Worm (Caenorhabditis elegans): Measurements from ENCODE around the gene C25E10.5.
A peak's percentile ranks its signal among the peaks of the same experiment; 100 is the strongest.

C25E10.5 gene

DNA sequence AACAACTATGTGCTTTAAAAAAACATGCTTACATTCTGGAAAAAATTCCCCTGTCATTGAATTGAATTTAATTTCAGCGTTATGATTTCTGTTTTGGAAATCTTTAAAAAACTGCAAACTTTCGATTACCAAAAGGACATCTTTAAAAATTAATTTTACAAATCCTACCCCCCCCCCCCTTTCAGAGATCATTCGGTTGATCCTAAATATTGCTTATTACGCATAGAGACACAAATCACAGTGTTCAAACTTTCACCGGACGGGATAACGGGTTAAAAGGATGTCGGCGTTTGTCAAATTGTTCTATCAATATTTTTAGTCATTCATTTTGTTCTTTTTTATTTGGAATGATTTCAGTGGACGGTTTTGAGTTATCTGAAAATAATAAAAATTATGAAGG, 2.9 kb downstream of the C25E10.5 start, which contains the start of gene C25E10.4:
Gene C25E10.4, plus strand, starts transcription at position 301 of the 400 bp plus-strand sequence.
- TF ChIP-seq aha-1 (tag) (peak; percentile 37), nhr-48 (tag; optimal IDR thresholded peaks at IDR 0.05) (no peak)

DNA sequence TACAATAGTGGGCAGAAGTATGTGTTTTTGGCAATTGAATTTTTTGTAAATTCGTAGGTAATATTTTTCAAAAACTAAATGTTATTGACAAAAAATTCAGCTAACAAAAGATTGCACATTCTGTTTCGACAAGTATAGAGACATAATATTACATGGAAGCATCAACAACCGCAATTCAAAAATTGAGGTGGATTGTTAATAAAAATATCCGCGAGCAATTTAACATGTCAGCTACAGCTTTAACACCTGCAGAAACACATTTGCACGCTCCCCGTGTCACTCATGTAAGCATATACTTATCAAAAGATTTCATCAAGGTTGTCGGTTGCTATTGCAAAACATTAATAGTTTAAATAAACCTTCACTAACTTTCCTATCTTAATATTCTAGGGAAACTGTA, 5.3 kb downstream of the C25E10.5 start, which contains the start of gene srsx-34:
Gene srsx-34, plus strand, starts transcription at position 301 of the 400 bp plus-strand sequence.
- peak; percentile 31 for TF ChIP-seq aha-1 (tag)
- TF ChIP-seq lsy-2 (tag; optimal IDR thresholded peaks at IDR 0.05), result no peak

DNA sequence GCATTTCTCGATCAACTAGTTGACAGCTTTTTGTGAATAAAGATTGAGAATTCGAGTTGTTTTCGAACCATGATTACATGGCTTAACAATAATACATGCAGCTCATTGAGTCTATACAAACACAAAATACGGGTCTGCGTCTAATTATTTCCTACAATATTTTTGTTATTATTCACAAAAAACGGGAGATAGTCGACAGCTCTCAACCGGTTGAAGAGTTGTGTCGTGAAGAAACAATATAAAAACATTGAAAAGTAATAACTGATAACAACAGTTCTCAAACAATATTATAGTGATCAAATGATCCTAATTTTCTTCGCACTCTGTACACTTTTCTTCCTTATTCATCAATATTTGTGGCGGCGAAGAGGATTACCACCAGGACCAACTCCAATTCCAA, 10.7 kb downstream of the C25E10.5 start, which contains the start of gene cyp-33B1:
Gene cyp-33B1, plus strand, starts transcription at position 301 of the 400 bp plus-strand sequence.
- TF ChIP-seq attf-4 (tag; optimal IDR thresholded peaks at IDR 0.05), result no peak

DNA sequence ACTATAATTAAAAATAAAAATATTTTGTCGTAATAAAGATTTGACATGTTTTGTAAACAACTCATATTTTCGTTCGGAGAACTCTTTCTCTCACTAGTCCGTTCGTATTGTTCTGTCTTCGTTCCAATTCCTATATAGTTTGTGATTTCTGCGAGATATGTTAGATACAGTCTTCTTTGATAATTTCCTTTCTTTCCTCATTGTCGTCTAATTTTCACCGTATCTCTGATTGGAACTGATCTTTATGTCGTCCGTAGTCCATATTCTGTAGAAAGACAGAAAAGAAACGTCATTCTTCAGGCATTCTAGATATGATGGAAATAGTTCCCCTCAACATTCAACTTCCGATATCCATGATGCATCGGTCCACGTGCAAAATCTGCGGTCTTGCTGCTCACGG, 14.5 kb downstream of the C25E10.5 start, which contains the start of gene nhr-30:
Gene nhr-30, plus strand, starts transcription at position 301 of the 400 bp plus-strand sequence.
- no peak for TF ChIP-seq mdt-29 (GFP tag; IDR thresholded peaks at IDR 0.05)
- no peak for TF ChIP-seq ztf-7 (tag; optimal IDR thresholded peaks at IDR 0.05)
- TF ChIP-seq unc-62 (GFP tag; optimal IDR thresholded peaks at IDR 0.05 in 1 of 2), result peak in 1 of 2 experiments; percentile 1
- no peak for TF ChIP-seq unc-62 (tag; optimal IDR thresholded peaks at IDR 0.05)

DNA sequence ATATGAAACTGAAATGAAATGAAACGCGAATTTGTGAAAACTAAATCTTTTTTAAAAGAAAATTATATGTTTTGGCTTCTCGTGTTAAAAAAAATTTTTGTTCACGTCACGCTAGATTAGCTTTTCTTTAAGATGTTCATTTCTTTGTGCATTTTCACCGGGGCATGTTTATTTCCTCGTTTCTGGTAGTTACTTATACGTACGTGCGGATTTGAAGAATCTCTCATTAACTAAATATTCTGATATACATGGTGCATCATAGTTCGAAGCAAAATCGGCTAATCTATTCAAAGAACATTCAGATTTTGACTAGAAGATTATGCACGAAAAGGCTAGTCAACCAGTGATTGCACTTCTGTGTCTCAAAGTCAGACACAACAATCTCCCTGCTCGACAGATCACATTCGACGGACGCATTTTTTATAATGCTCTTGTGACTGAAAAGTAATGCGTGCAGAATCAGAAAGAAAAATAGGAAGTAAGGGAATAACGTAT, 17.3 kb downstream of the C25E10.5 start, which contains the start of gene C25E10.17:
Gene C25E10.17, minus strand, starts transcription at position 51 of the 495 bp plus-strand sequence.
- TF ChIP-seq aha-1 (tag) (peak; percentile 92), sdz-12 (GFP tag; optimal IDR thresholded peaks at IDR 0.05) (no peak)

DNA sequence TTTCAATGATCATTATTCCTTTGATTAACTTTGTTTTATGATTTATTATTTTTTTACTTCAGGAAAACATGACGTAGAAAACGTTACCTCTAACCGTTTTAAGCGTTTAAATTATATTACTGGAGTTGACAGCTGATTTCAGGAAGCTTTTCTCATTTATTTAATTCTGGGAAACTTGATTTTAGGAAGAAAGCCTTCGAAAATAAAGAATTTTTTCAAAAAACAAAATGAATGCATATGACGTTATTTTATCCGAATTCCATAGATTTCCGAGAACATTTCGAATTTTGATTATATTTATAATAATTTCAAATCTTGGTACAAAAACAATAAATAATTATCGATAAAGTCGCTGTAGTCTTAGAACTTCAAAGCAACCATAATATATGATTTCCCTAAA, 18.9 kb downstream of the C25E10.5 start:
- no peak for TF ChIP-seq unc-62 (GFP tag; optimal IDR thresholded peaks at IDR 0.05 in 1 of 2)
- no peak for TF ChIP-seq unc-62 (tag; optimal IDR thresholded peaks at IDR 0.05)
- no peak for TF ChIP-seq hif-1 (tag; optimal IDR thresholded peaks at IDR 0.05)
- TF ChIP-seq ZK337.2 (GFP tag; IDR thresholded peaks at IDR 0.05), result no peak
- no peak for TF ChIP-seq php-3 (GFP tag; IDR thresholded peaks at IDR 0.05)
- no peak for TF ChIP-seq nhr-111 (GFP tag; optimal IDR thresholded peaks at IDR 0.05)
- TF ChIP-seq F49E8.2 (tag; optimal IDR thresholded peaks at IDR 0.05; ENCODE audit: borderline replicate concordance), result no peak
- TF ChIP-seq dmd-9 (GFP tag; IDR thresholded peaks at IDR 0.05), result no peak
- no peak for TF ChIP-seq nhr-10 (tag; optimal IDR thresholded peaks at IDR 0.05)
- TF ChIP-seq mdl-1 (tag; optimal IDR thresholded peaks at IDR 0.05), result no peak
- TF ChIP-seq F44E2.7 (GFP tag; IDR thresholded peaks at IDR 0.05), result no peak
- TF ChIP-seq dve-1 (tag; optimal IDR thresholded peaks at IDR 0.05; ENCODE audit: insufficient read depth), result no peak
- TF ChIP-seq ceh-44 (GFP tag; IDR thresholded peaks at IDR 0.05), result no peak
- no peak for TF ChIP-seq mes-2 (tag; optimal IDR thresholded peaks at IDR 0.05; ENCODE audit: poor library complexity, severe bottlenecking)
- TF ChIP-seq snpc-1.2 (GFP tag; IDR thresholded peaks at IDR 0.05), result no peak
- TF ChIP-seq daf-8 (GFP tag; IDR thresholded peaks at IDR 0.05), result no peak
- TF ChIP-seq nhr-237 (tag; optimal IDR thresholded peaks at IDR 0.05), result no peak

DNA sequence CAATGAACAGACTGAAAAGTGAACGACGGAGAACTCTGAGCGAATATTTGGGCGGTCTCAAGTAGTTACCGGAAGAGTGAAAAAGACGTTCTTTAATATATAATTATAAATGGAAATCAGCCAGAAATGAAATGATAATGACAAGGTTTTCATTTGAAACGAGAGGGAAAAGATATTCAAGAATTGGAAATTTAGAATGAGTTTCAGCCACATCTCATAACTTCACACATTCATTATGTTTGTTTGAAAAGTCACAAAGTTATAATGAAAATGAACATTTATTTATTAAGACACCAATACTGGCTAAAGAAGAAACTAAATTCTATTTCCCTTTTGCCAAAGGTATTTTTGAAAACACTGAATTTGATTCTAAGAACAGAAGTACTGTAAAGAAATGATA, 20.8 kb downstream of the C25E10.5 start, which contains the start of gene C25E10.7:
Gene C25E10.7, minus strand, starts transcription at position 101 of the 400 bp plus-strand sequence.
- no peak for TF ChIP-seq aha-1 (tag)
- no peak for TF ChIP-seq nhr-237 (tag; optimal IDR thresholded peaks at IDR 0.05)
- TF ChIP-seq arid-1 (GFP tag; conservative IDR thresholded peaks at IDR 0.05), result no peak
- TF ChIP-seq madf-5 (GFP tag; IDR thresholded peaks at IDR 0.05), result no peak
- TF ChIP-seq mep-1 (tag; optimal IDR thresholded peaks at IDR 0.05), result no peak
- TF ChIP-seq lin-1 (GFP tag; IDR thresholded peaks at IDR 0.05), result no peak
- TF ChIP-seq unc-130 (GFP tag; optimal IDR thresholded peaks at IDR 0.05), result no peak
